Fruit fly (Drosophila melanogaster) whole organism, embryonic: ENCODE data around the gene dx.

Experiments
- Aef1 ChIP-seq: fragments of 200-800 bp; sonication (Bioruptor generic); IDR thresholded peaks from 3 replicates; pipeline ENCODE4 v1.3.6; 2022; ENCODE audit warnings: missing biosample characterization, missing genetic modification characterization
- Atf-2 ChIP-seq: fragments of 200-800 bp; sonication (Bioruptor generic); optimal IDR thresholded peaks from 2 replicates; lab custom pipeline; 2016; ENCODE audit warnings: missing biosample characterization, missing genetic modification characterization
- B-H2 ChIP-seq: fragments of 200-800 bp; sonication (Bioruptor generic); optimal IDR thresholded peaks from 2 replicates; lab custom pipeline; 2018; ENCODE audit warnings: missing biosample characterization, mild to moderate bottlenecking, missing genetic modification characterization
- BtbVII ChIP-seq: fragments of 200-800 bp; sonication (Bioruptor generic); optimal IDR thresholded peaks from 3 replicates; lab custom pipeline; 2017; ENCODE audit warnings: missing biosample characterization, mild to moderate bottlenecking, missing genetic modification characterization
- CG10366 ChIP-seq: fragments of 200-800 bp; sonication (Bioruptor generic); IDR thresholded peaks from 2 replicates; pipeline ENCODE4 v1.3.6; 2022; ENCODE audit warnings: missing biosample characterization, missing genetic modification characterization
- CG12104 ChIP-seq: fragments of 200-800 bp; sonication (Bioruptor generic); optimal IDR thresholded peaks from 3 replicates; lab custom pipeline; 2016; ENCODE audit warnings: missing biosample characterization, missing genetic modification characterization
- CG12659 ChIP-seq: fragments of 200-800 bp; sonication (Bioruptor generic); optimal IDR thresholded peaks from 3 replicates; lab custom pipeline; 2017; ENCODE audit warnings: mild to moderate bottlenecking, missing biosample characterization, missing genetic modification reagents, missing genetic modification characterization
- CG13894 ChIP-seq: fragments of 200-800 bp; sonication (Bioruptor generic); optimal IDR thresholded peaks from 3 replicates; lab custom pipeline; 2018; ENCODE audit warnings: missing biosample characterization, mild to moderate bottlenecking, missing genetic modification characterization, moderate library complexity
- CG15011 ChIP-seq: fragments of 200-800 bp; sonication (Bioruptor generic); optimal IDR thresholded peaks from 3 replicates; lab custom pipeline; 2018; ENCODE audit warnings: missing biosample characterization, mild to moderate bottlenecking, missing genetic modification characterization
- CG15696 ChIP-seq: fragments of 200-800 bp; sonication (Bioruptor generic); optimal IDR thresholded peaks from 2 replicates; lab custom pipeline; 2019; ENCODE audit warnings: missing biosample characterization, mild to moderate bottlenecking, missing genetic modification characterization, moderate library complexity
- CG17328 ChIP-seq: fragments of 200-800 bp; sonication (Bioruptor generic); IDR thresholded peaks from 2 replicates; pipeline ENCODE4 v1.3.6; 2022; ENCODE audit warnings: missing biosample characterization, missing genetic modification characterization
- CG17359 ChIP-seq: fragments of 200-800 bp; sonication (Bioruptor generic); optimal IDR thresholded peaks from 3 replicates; lab custom pipeline; 2018; ENCODE audit warnings: missing biosample characterization, mild to moderate bottlenecking, missing genetic modification characterization, moderate library complexity
- CG17385 ChIP-seq: fragments of 200-800 bp; sonication (Bioruptor generic); optimal IDR thresholded peaks from 3 replicates; lab custom pipeline; 2018; ENCODE audit warnings: missing biosample characterization, mild to moderate bottlenecking, missing genetic modification characterization
- CG30020 ChIP-seq: fragments of 200-800 bp; optimal IDR thresholded peaks from 2 replicates; lab custom pipeline; 2019; ENCODE audit warnings: missing biosample characterization, mild to moderate bottlenecking, missing genetic modification characterization, moderate library complexity
- CG31441 ChIP-seq: fragments of 200-800 bp; sonication (Bioruptor generic); IDR thresholded peaks from 2 replicates; pipeline ENCODE4 v1.3.6; 2022; ENCODE audit warnings: missing biosample characterization, missing genetic modification characterization
- CG32532 ChIP-seq: fragments of 200-800 bp; sonication (Bioruptor generic); IDR thresholded peaks from 2 replicates; pipeline ENCODE4 v1.3.6; 2022; ENCODE audit warnings: missing biosample characterization, missing genetic modification characterization
- CG4707 ChIP-seq: fragments of 200-800 bp; sonication (Bioruptor generic); optimal IDR thresholded peaks from 2 replicates; lab custom pipeline; 2018; ENCODE audit warnings: missing biosample characterization, mild to moderate bottlenecking, missing genetic modification characterization, moderate library complexity
- CG4854 ChIP-seq: fragments of 200-800 bp; sonication (Bioruptor generic); optimal IDR thresholded peaks from 2 replicates; lab custom pipeline; 2016; ENCODE audit warnings: missing biosample characterization, missing genetic modification characterization, inconsistent platforms
- CG5245 ChIP-seq: fragments of 200-800 bp; sonication (Bioruptor generic); optimal IDR thresholded peaks from 3 replicates; lab custom pipeline; 2016; ENCODE audit warnings: missing biosample characterization, missing genetic modification characterization
- CG6654 ChIP-seq: fragments of 200-800 bp; sonication (Bioruptor generic); optimal IDR thresholded peaks from 2 replicates; lab custom pipeline; 2017; ENCODE audit warnings: missing biosample characterization, mild to moderate bottlenecking, missing genetic modification characterization
- CG9797 ChIP-seq: fragments of 200-800 bp; sonication (Bioruptor generic); optimal IDR thresholded peaks from 3 replicates; lab custom pipeline; 2018; ENCODE audit warnings: missing biosample characterization, mild to moderate bottlenecking, missing genetic modification characterization
- Dbx ChIP-seq: fragments of 200-800 bp; sonication (Bioruptor generic); IDR thresholded peaks from 3 replicates; pipeline ENCODE4 v1.3.6; 2022; ENCODE audit warnings: missing biosample characterization, missing genetic modification characterization
- Dll ChIP-seq: fragments of 200-800 bp; sonication (Bioruptor generic); IDR thresholded peaks from 4 replicates; pipeline ENCODE4 v1.3.6; 2022; ENCODE audit warnings: missing biosample characterization, missing genetic modification characterization; ENCODE audit not compliant: partially characterized antibody
- Dref ChIP-seq: fragments of 200-800 bp; sonication (Bioruptor generic); IDR thresholded peaks from 2 replicates; pipeline ENCODE4 v1.3.6; 2022; ENCODE audit warnings: missing biosample characterization, missing genetic modification characterization
- Elba2 ChIP-seq: fragments of 200-800 bp; sonication (Bioruptor generic); optimal IDR thresholded peaks from 3 replicates; lab custom pipeline; 2016; ENCODE audit warnings: missing biosample characterization, missing genetic modification characterization
- HLH4C ChIP-seq: fragments of 200-800 bp; sonication (Bioruptor generic); IDR thresholded peaks from 3 replicates; pipeline ENCODE4 v1.3.6; 2022; ENCODE audit warnings: missing biosample characterization, missing genetic modification characterization; ENCODE audit not compliant: partially characterized antibody
- Hey ChIP-seq: fragments of 200-800 bp; sonication (Bioruptor generic); optimal IDR thresholded peaks from 3 replicates; lab custom pipeline; 2018; ENCODE audit warnings: missing biosample characterization, mild to moderate bottlenecking, missing genetic modification characterization
- Hmr ChIP-seq: fragments of 200-800 bp; sonication (Bioruptor generic); optimal IDR thresholded peaks from 3 replicates; lab custom pipeline; 2017; ENCODE audit warnings: mild to moderate bottlenecking, missing biosample characterization, missing genetic modification reagents, missing genetic modification characterization
- Lhr ChIP-seq: fragments of 200-800 bp; sonication (Bioruptor generic); optimal IDR thresholded peaks from 3 replicates; lab custom pipeline; 2017; ENCODE audit warnings: mild to moderate bottlenecking, missing biosample characterization, missing genetic modification reagents, missing genetic modification characterization
- Oaz ChIP-seq: fragments of 200-800 bp; sonication (Bioruptor generic); IDR thresholded peaks from 2 replicates; pipeline ENCODE4 v1.3.6; 2022; ENCODE audit warnings: missing biosample characterization, missing genetic modification characterization
- Pdp1 ChIP-seq, 2 experiments: fragments of 200-800 bp; sonication (Bioruptor generic); optimal IDR thresholded peaks; 3 replicates each; lab custom pipeline; 2016; ENCODE audit warnings: missing biosample characterization in 2 of 2, missing genetic modification characterization in 2 of 2, mild to moderate bottlenecking in 1 of 2, moderate library complexity in 1 of 2
- Rfx ChIP-seq: fragments of 200-800 bp; sonication (Bioruptor generic); IDR thresholded peaks from 2 replicates; pipeline ENCODE4 v1.3.6; 2022; ENCODE audit warnings: missing biosample characterization, missing genetic modification characterization
- Rx ChIP-seq: fragments of 200-800 bp; sonication (Bioruptor generic); IDR thresholded peaks from 2 replicates; pipeline ENCODE4 v1.3.6; 2022; ENCODE audit warnings: missing biosample characterization, missing genetic modification characterization
- ac ChIP-seq: fragments of 200-800 bp; sonication (Bioruptor generic); optimal IDR thresholded peaks from 3 replicates; lab custom pipeline; 2017; ENCODE audit warnings: missing biosample characterization, mild to moderate bottlenecking, missing genetic modification characterization
- al ChIP-seq: fragments of 200-800 bp; sonication (Bioruptor generic); IDR thresholded peaks from 2 replicates; pipeline ENCODE4 v1.3.6; 2022; ENCODE audit warnings: missing biosample characterization, missing genetic modification characterization
- amos ChIP-seq: fragments of 200-800 bp; sonication (Bioruptor generic); IDR thresholded peaks from 2 replicates; pipeline ENCODE4 v1.3.6; 2022; ENCODE audit warnings: missing biosample characterization, missing genetic modification characterization; ENCODE audit not compliant: partially characterized antibody
- chinmo ChIP-seq: fragments of 200-800 bp; sonication (Bioruptor generic); IDR thresholded peaks from 4 replicates; pipeline ENCODE4 v1.3.6; 2022; ENCODE audit warnings: missing biosample characterization, missing genetic modification characterization; ENCODE audit not compliant: partially characterized antibody
- emc ChIP-seq: fragments of 200-800 bp; sonication (Bioruptor generic); optimal IDR thresholded peaks from 2 replicates; lab custom pipeline; 2016; ENCODE audit warnings: missing biosample characterization, missing genetic modification characterization
- esg ChIP-seq: fragments of 200-800 bp; sonication (Bioruptor generic); conservative IDR thresholded peaks from 2 replicates; pipeline ENCODE4 v1.3.6; 2022; ENCODE audit warnings: missing biosample characterization, missing genetic modification characterization
- kah ChIP-seq: fragments of 200-800 bp; sonication (Bioruptor generic); optimal IDR thresholded peaks from 2 replicates; lab custom pipeline; 2018; ENCODE audit warnings: missing biosample characterization, mild to moderate bottlenecking, missing genetic modification characterization
- mld ChIP-seq: fragments of 200-800 bp; sonication (Bioruptor generic); IDR thresholded peaks from 3 replicates; pipeline ENCODE4 v1.3.6; 2022; ENCODE audit warnings: missing biosample characterization, missing genetic modification characterization; ENCODE audit not compliant: partially characterized antibody
- otp ChIP-seq: fragments of 200-800 bp; sonication (Bioruptor generic); IDR thresholded peaks from 3 replicates; pipeline ENCODE4, ENCODE4 v1.3.6; 2022; ENCODE audit warnings: missing biosample characterization, missing genetic modification characterization
- p53 ChIP-seq: fragments of 200-800 bp; sonication (Bioruptor generic); optimal IDR thresholded peaks from 2 replicates; lab custom pipeline; 2016; ENCODE audit warnings: missing biosample characterization, missing genetic modification characterization
- pho ChIP-seq: fragments of 200-800 bp; sonication (Bioruptor generic); optimal IDR thresholded peaks from 2 replicates; lab custom pipeline; 2016; ENCODE audit warnings: missing biosample characterization, missing genetic modification characterization
- pnt ChIP-seq: fragments of 200-800 bp; sonication (Bioruptor generic); optimal IDR thresholded peaks from 3 replicates; lab custom pipeline; 2016; ENCODE audit warnings: missing biosample characterization, missing genetic modification characterization
- schlank ChIP-seq: fragments of 200-800 bp; sonication (Bioruptor generic); optimal IDR thresholded peaks from 2 replicates; lab custom pipeline; 2018; ENCODE audit warnings: missing biosample characterization, mild to moderate bottlenecking, missing genetic modification characterization
- scrt ChIP-seq: fragments of 200-800 bp; sonication (Bioruptor generic); optimal IDR thresholded peaks from 2 replicates; lab custom pipeline; 2018; ENCODE audit warnings: missing biosample characterization, mild to moderate bottlenecking, missing genetic modification characterization, moderate library complexity
- sd ChIP-seq: fragments of 200-800 bp; sonication (Bioruptor generic); optimal IDR thresholded peaks from 3 replicates; lab custom pipeline; 2018; ENCODE audit warnings: missing biosample characterization, mild to moderate bottlenecking, missing genetic modification characterization, moderate library complexity
- shn ChIP-seq: fragments of 200-800 bp; sonication (Bioruptor generic); optimal IDR thresholded peaks from 3 replicates; lab custom pipeline; 2016; ENCODE audit warnings: missing biosample characterization, missing genetic modification characterization

The dx gene

dm6 chrX:6549428-6550117 lies 15.8 kb downstream of the dx start (continued):
- TF ChIP-seq CG15696 (tag; lab: Kevin White, UChicago) (peak; percentile 97), HLH4C (GFP tag; lab: Robert Waterston, UW) (no peak), Oaz (GFP tag; lab: Robert Waterston, UW) (peak; percentile 87), sd (peak; percentile 76), amos (GFP tag; lab: Robert Waterston, UW) (no peak), CG32532 (GFP tag; lab: Robert Waterston, UW) (peak; percentile 98), Atf-2 (GFP tag; lab: Kevin White, UChicago) (peak; percentile 86), CG12104 (peak; percentile 94), CG6654 (peak; percentile 87), emc (GFP tag; lab: Kevin White, UChicago) (peak; percentile 95), pho (GFP tag; lab: Kevin White, UChicago) (peak; percentile 93), chinmo (GFP tag; lab: Robert Waterston, UW) (peak; percentile 93), Dbx (GFP tag; lab: Robert Waterston, UW) (peak; percentile 97), CG9797 (GFP tag; lab: Kevin White, UChicago) (peak; percentile 36), CG13894 (tag; lab: Kevin White, UChicago) (peak; percentile 96), CG4707 (GFP tag; lab: Kevin White, UChicago) (peak; percentile 77), p53 (GFP tag; lab: Kevin White, UChicago) (peak; percentile 87), shn (GFP tag; lab: Kevin White, UChicago) (peak; percentile 89), Lhr (GFP tag; lab: Kevin White, UChicago) (peak; percentile 73), Aef1 (GFP tag; lab: Robert Waterston, UW) (peak; percentile 96), CG31441 (GFP tag; lab: Robert Waterston, UW) (peak; percentile 95), Hmr (GFP tag; lab: Kevin White, UChicago) (peak; percentile 94), kah (GFP tag; lab: Kevin White, UChicago) (peak; percentile 87), CG5245 (GFP tag; lab: Kevin White, UChicago) (peak; percentile 97), CG30020 (peak; percentile 64), Rx (GFP tag; lab: Robert Waterston, UW) (peak; percentile 94), Hey (tag; lab: Kevin White, UChicago) (peak; percentile 65), ac (GFP tag; lab: Kevin White, UChicago) (peak; percentile 84), Rfx (GFP tag; lab: Robert Waterston, UW) (peak; percentile 99), otp (GFP tag; lab: Robert Waterston, UW) (peak; percentile 96), CG4854 (GFP tag; lab: Kevin White, UChicago) (no peak), Pdp1 (GFP tag; optimal IDR thresholded peaks at IDR 0.05; lab: Kevin White, UChicago) (peak; percentile 96 to 97), pnt (GFP tag; lab: Kevin White, UChicago) (peak; percentile 94), al (peak; percentile 95), Elba2 (GFP tag; lab: Kevin White, UChicago) (peak; percentile 67), CG10366 (peak; percentile 95), CG17385 (peak; percentile 94), CG17359 (tag; lab: Kevin White, UChicago) (peak; percentile 95), CG15011 (GFP tag; lab: Kevin White, UChicago) (peak; percentile 92), Dll (GFP tag; lab: Robert Waterston, UW) (no peak), mld (GFP tag; lab: Robert Waterston, UW) (no peak), scrt (GFP tag; lab: Kevin White, UChicago) (peak; percentile 93), esg (GFP tag; lab: Robert Waterston, UW) (peak; percentile 93), BtbVII (peak; percentile 94), CG17328 (GFP tag; lab: Robert Waterston, UW) (peak; percentile 96), CG12659 (peak; percentile 94), B-H2 (GFP tag; lab: Kevin White, UChicago) (peak; percentile 95), schlank (tag; lab: Kevin White, UChicago) (peak; percentile 92), Dref (GFP tag; lab: Robert Waterston, UW) (peak; percentile 47)
